Worm (Caenorhabditis elegans) whole organism, L4 larva: Measurements from ENCODE around the gene nprl-2.

Experiments used
- F37D6.2 ChIP-seq: sonication (generic microtip); optimal IDR thresholded peaks from 2 replicates; lab custom pipeline; 2016; ENCODE audit warnings: mild to moderate bottlenecking, missing genetic modification characterization, missing compliant biosample characterization
- F44E2.7 ChIP-seq: fragments of 200-800 bp; sonication (Bioruptor generic); IDR thresholded peaks from 2 replicates; pipeline ENCODE4 v2.1.2; 2022; ENCODE audit warnings: missing genetic modification characterization, missing compliant biosample characterization
- F49E8.2 ChIP-seq: sonication (generic microtip); optimal IDR thresholded peaks from 2 replicates; lab custom pipeline; 2016; ENCODE audit warnings: missing compliant biosample characterization, mild to moderate bottlenecking, missing genetic modification characterization, borderline replicate concordance
- T26A8.4 ChIP-seq: fragments of 200-800 bp; sonication (Bioruptor generic); IDR thresholded peaks from 2 replicates; pipeline ENCODE4 v1.3.6; 2022; ENCODE audit warnings: missing genetic modification characterization, missing compliant biosample characterization
- Y48G9A.11 ChIP-seq: fragments of 200-800 bp; sonication (Bioruptor generic); IDR thresholded peaks from 2 replicates; pipeline ENCODE4 v1.3.6; 2022; ENCODE audit warnings: missing genetic modification reagents, missing genetic modification characterization, missing compliant biosample characterization
- Y5F2A.4 ChIP-seq: fragments of 200-800 bp; sonication (Bioruptor generic); optimal IDR thresholded peaks from 2 replicates; lab custom pipeline; 2018; ENCODE audit warnings: mild to moderate bottlenecking, missing genetic modification characterization, missing compliant biosample characterization
- Y75B8A.6 ChIP-seq: fragments of 200-800 bp; sonication (Bioruptor generic); IDR thresholded peaks from 2 replicates; pipeline ENCODE4 v1.3.6; 2022; ENCODE audit warnings: missing genetic modification reagents, missing genetic modification characterization, missing compliant biosample characterization
- ZK337.2 ChIP-seq: fragments of 200-800 bp; sonication (Bioruptor generic); IDR thresholded peaks from 2 replicates; pipeline ENCODE4 v1.3.6; 2022; ENCODE audit warnings: missing genetic modification reagents, missing genetic modification characterization, missing compliant biosample characterization
- arid-1 ChIP-seq: fragments of 200-800 bp; sonication (Bioruptor generic); conservative IDR thresholded peaks from 2 replicates; pipeline ENCODE4 v1.3.6; 2022; ENCODE audit warnings: missing genetic modification reagents, missing genetic modification characterization, missing compliant biosample characterization
- ces-1 ChIP-seq: fragments of 150-350 bp; sonication (generic microtip); optimal IDR thresholded peaks from 4 replicates; lab custom pipeline; 2014; ENCODE audit warnings: missing biosample characterization, missing genetic modification reagents, missing genetic modification characterization
- cey-2 ChIP-seq: sonication (generic microtip); optimal IDR thresholded peaks from 3 replicates; lab custom pipeline; 2017; ENCODE audit warnings: missing genetic modification characterization, mild to moderate bottlenecking, missing compliant biosample characterization, antibody characterized with exemption, borderline replicate concordance; ENCODE audit not compliant: insufficient read depth
- daf-16 ChIP-seq, 3 experiments: sonication (generic microtip); optimal IDR thresholded peaks; 2 replicates each; lab custom pipeline; 2016 to 2017; ENCODE audit warnings: missing genetic modification characterization in 3 of 3, missing genetic modification reagents in 3 of 3, mild to moderate bottlenecking in 2 of 3, missing compliant biosample characterization in 2 of 3, missing biosample characterization in 1 of 3, moderate library complexity in 1 of 3
- daf-8 ChIP-seq: fragments of 200-800 bp; sonication (Bioruptor generic); IDR thresholded peaks from 2 replicates; pipeline ENCODE4 v1.3.6; 2022; ENCODE audit warnings: missing genetic modification characterization, missing compliant biosample characterization
- dmd-6 ChIP-seq: fragments of 200-800 bp; sonication (Bioruptor generic); IDR thresholded peaks from 2 replicates; pipeline ENCODE4 v1.3.6; 2022; ENCODE audit warnings: missing genetic modification reagents, missing genetic modification characterization, missing compliant biosample characterization
- dmd-9 ChIP-seq: fragments of 200-800 bp; sonication (Bioruptor generic); IDR thresholded peaks from 2 replicates; pipeline ENCODE4 v1.3.6; 2022; ENCODE audit warnings: missing genetic modification reagents, missing genetic modification characterization, missing compliant biosample characterization
- dpl-1 ChIP-seq: fragments of 150-350 bp; optimal IDR thresholded peaks from 2 replicates; lab custom pipeline; 2014; ENCODE audit warnings: missing biosample characterization, missing genetic modification reagents, missing genetic modification characterization
- duxl-1 ChIP-seq: sonication (generic microtip); optimal IDR thresholded peaks from 2 replicates; lab custom pipeline; 2016; ENCODE audit warnings: mild to moderate bottlenecking, missing genetic modification characterization, moderate library complexity, missing compliant biosample characterization; ENCODE audit not compliant: poor library complexity
- dve-1 ChIP-seq: sonication (generic microtip); optimal IDR thresholded peaks from 2 replicates; lab custom pipeline; 2017; ENCODE audit warnings: antibody characterized with exemption, mild to moderate bottlenecking, missing genetic modification characterization, missing compliant biosample characterization; ENCODE audit not compliant: insufficient read depth
- egl-27 ChIP-seq: sonication (generic microtip); optimal IDR thresholded peaks from 3 replicates; lab custom pipeline; 2017; ENCODE audit warnings: missing biosample characterization, missing genetic modification reagents, missing genetic modification characterization
- egl-43 ChIP-seq: fragments of 200-800 bp; sonication (Bioruptor generic); IDR thresholded peaks from 2 replicates; pipeline ENCODE4 v1.3.6; 2022; ENCODE audit warnings: missing genetic modification reagents, missing genetic modification characterization, missing compliant biosample characterization
- fkh-10 ChIP-seq: fragments of 150-350 bp; optimal IDR thresholded peaks from 2 replicates; lab custom pipeline; 2014; ENCODE audit warnings: missing biosample characterization, missing genetic modification reagents, missing genetic modification characterization
- gei-8 ChIP-seq: fragments of 200-800 bp; sonication (Bioruptor generic); optimal IDR thresholded peaks from 2 replicates; lab custom pipeline; 2018; ENCODE audit warnings: mild to moderate bottlenecking, missing genetic modification characterization, missing compliant biosample characterization
- hif-1 ChIP-seq, 2 experiments: sonication (generic microtip); optimal IDR thresholded peaks; 2 replicates each; lab custom pipeline; 2016 to 2017; ENCODE audit warnings: missing compliant biosample characterization in 2 of 2, missing genetic modification characterization in 2 of 2, missing genetic modification reagents in 2 of 2, missing genotype in 2 of 2, mild to moderate bottlenecking in 1 of 2
- hlh-11 ChIP-seq: fragments of 200-800 bp; sonication (Bioruptor generic); optimal IDR thresholded peaks from 2 replicates; lab custom pipeline; 2018; ENCODE audit warnings: mild to moderate bottlenecking, missing genetic modification characterization, missing compliant biosample characterization
- lin-1 ChIP-seq: fragments of 200-800 bp; sonication (Bioruptor generic); IDR thresholded peaks from 2 replicates; pipeline ENCODE4 v1.3.6; 2022; ENCODE audit warnings: missing genetic modification reagents, missing genetic modification characterization, missing compliant biosample characterization
- lin-13 ChIP-seq: fragments of 150-350 bp; optimal IDR thresholded peaks from 2 replicates; lab custom pipeline; 2014; ENCODE audit warnings: missing biosample characterization, missing genetic modification reagents, missing genetic modification characterization
- lin-38 ChIP-seq: fragments of 200-800 bp; sonication (Bioruptor generic); IDR thresholded peaks from 2 replicates; pipeline ENCODE4 v1.3.6; 2022; ENCODE audit warnings: missing genetic modification reagents, missing genetic modification characterization, missing compliant biosample characterization
- lin-39 ChIP-seq: fragments of 150-350 bp; optimal IDR thresholded peaks from 2 replicates; lab custom pipeline; 2014; ENCODE audit warnings: missing biosample characterization, missing genetic modification reagents, missing genetic modification characterization
- lir-3 ChIP-seq: sonication (generic microtip); optimal IDR thresholded peaks from 2 replicates; lab custom pipeline; 2016; ENCODE audit warnings: mild to moderate bottlenecking, missing genetic modification characterization, missing compliant biosample characterization
- lsy-2 ChIP-seq, 2 experiments: fragments of 150-350 bp in 1 of 2; sonication (generic microtip) in 1 of 2; optimal IDR thresholded peaks; 2 replicates each; lab custom pipeline; 2014 to 2017; ENCODE audit warnings: missing biosample characterization in 2 of 2, missing genetic modification characterization in 2 of 2
- mdl-1 ChIP-seq, 2 experiments: fragments of 150-350 bp in 1 of 2; sonication (generic microtip) in 1 of 2; optimal IDR thresholded peaks; 2 replicates each; lab custom pipeline; 2014 to 2017; ENCODE audit warnings: missing biosample characterization in 2 of 2, missing genetic modification characterization in 2 of 2
- mes-2 ChIP-seq: sonication (generic microtip); optimal IDR thresholded peaks from 2 replicates; lab custom pipeline; 2016; ENCODE audit warnings: missing genotype, mild to moderate bottlenecking, missing genetic modification characterization, missing compliant biosample characterization; ENCODE audit not compliant: poor library complexity, severe bottlenecking
- mxl-2 ChIP-seq: fragments of 200-800 bp; sonication (Bioruptor generic); conservative IDR thresholded peaks from 2 replicates; pipeline ENCODE4 v1.3.6; 2022; ENCODE audit warnings: missing genetic modification reagents, missing genetic modification characterization, missing compliant biosample characterization
- mxl-3 ChIP-seq: fragments of 200-800 bp; sonication (Bioruptor generic); optimal IDR thresholded peaks from 2 replicates; lab custom pipeline; 2018; ENCODE audit warnings: mild to moderate bottlenecking, missing genetic modification characterization, missing compliant biosample characterization
- nhr-102 ChIP-seq: sonication (generic microtip); optimal IDR thresholded peaks from 2 replicates; lab custom pipeline; 2016; ENCODE audit warnings: mild to moderate bottlenecking, missing genetic modification characterization, moderate library complexity, missing compliant biosample characterization
- nhr-11 ChIP-seq: fragments of 150-350 bp; optimal IDR thresholded peaks from 2 replicates; lab custom pipeline; 2014; ENCODE audit warnings: missing biosample characterization, missing genetic modification characterization
- nhr-28 ChIP-seq: fragments of 150-350 bp; optimal IDR thresholded peaks from 2 replicates; lab custom pipeline; 2014; ENCODE audit warnings: missing biosample characterization, missing genetic modification characterization
- nhr-42 ChIP-seq: fragments of 200-800 bp; sonication (Bioruptor generic); IDR thresholded peaks from 2 replicates; pipeline ENCODE4 v1.3.6; 2022; ENCODE audit warnings: missing genetic modification characterization, missing compliant biosample characterization
- nhr-48 ChIP-seq: sonication (generic microtip); optimal IDR thresholded peaks from 2 replicates; lab custom pipeline; 2016; ENCODE audit warnings: mild to moderate bottlenecking, missing genetic modification characterization, missing compliant biosample characterization
- nhr-6 ChIP-seq: fragments of 150-350 bp; optimal IDR thresholded peaks from 2 replicates; lab custom pipeline; 2014; ENCODE audit warnings: missing biosample characterization, missing genetic modification characterization
- pha-4 ChIP-seq, 2 experiments: fragments of 150-350 bp in 1 of 2; fragments of 200-800 bp in 1 of 2; sonication (Bioruptor generic) in 1 of 2; IDR thresholded peaks in 1 of 2; optimal IDR thresholded peaks in 1 of 2; 2 replicates each; pipeline versions ENCODE4 v1.3.6 to Lab custom; 2014 to 2022; ENCODE audit warnings: missing genetic modification characterization in 2 of 2, missing genetic modification reagents in 2 of 2, missing biosample characterization in 1 of 2, missing compliant biosample characterization in 1 of 2
- rbr-2 ChIP-seq: sonication (generic microtip); optimal IDR thresholded peaks from 2 replicates; lab custom pipeline; 2016; ENCODE audit warnings: missing genotype, missing genetic modification characterization, missing compliant biosample characterization
- sdz-12 ChIP-seq: fragments of 200-800 bp; sonication (Bioruptor generic); optimal IDR thresholded peaks from 2 replicates; lab custom pipeline; 2018; ENCODE audit warnings: mild to moderate bottlenecking, missing genetic modification characterization, missing compliant biosample characterization
- snpc-1.2 ChIP-seq: fragments of 200-800 bp; sonication (Bioruptor generic); IDR thresholded peaks from 2 replicates; pipeline ENCODE4 v1.3.6; 2022; ENCODE audit warnings: missing genetic modification reagents, missing genetic modification characterization, missing compliant biosample characterization
- snpc-4 ChIP-seq: fragments of 150-350 bp; optimal IDR thresholded peaks from 2 replicates; lab custom pipeline; 2014; ENCODE audit warnings: missing biosample characterization, missing genetic modification characterization
- spr-3 ChIP-seq: fragments of 200-800 bp; sonication (Bioruptor generic); optimal IDR thresholded peaks from 2 replicates; lab custom pipeline; 2018; ENCODE audit warnings: mild to moderate bottlenecking, missing genetic modification characterization, missing compliant biosample characterization
- tag-97 ChIP-seq: fragments of 200-800 bp; sonication (Bioruptor generic); IDR thresholded peaks from 2 replicates; pipeline ENCODE4 v1.3.6; 2022; ENCODE audit warnings: missing genetic modification characterization, missing compliant biosample characterization
- unc-130 ChIP-seq: sonication (generic microtip); optimal IDR thresholded peaks from 2 replicates; lab custom pipeline; 2016; ENCODE audit warnings: missing genetic modification reagents, missing genetic modification characterization, missing compliant biosample characterization
- zip-11 ChIP-seq: fragments of 200-800 bp; sonication (Bioruptor generic); IDR thresholded peaks from 2 replicates; pipeline ENCODE4 v1.3.6; 2022; ENCODE audit warnings: missing genetic modification characterization, missing compliant biosample characterization

Gene nprl-2

DNA sequence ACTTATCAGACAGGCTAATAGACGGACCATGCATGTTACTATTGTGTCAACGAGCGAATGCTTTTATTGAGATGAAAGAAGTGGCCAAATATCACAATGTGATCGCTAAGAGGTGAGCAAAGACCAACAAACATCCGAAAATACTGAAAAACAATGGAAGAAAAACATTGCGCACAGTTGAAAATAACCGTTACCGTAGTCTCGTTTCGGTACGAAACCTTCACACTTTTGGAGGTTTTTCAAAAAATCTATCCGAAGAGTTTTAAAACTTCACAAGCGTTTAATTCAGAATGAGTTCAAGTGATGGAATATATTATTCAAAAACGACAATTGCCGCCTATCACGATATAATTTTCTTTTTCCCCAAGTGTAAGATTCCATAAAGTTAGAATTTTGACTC is 47.8 kb upstream of the nprl-2 start:
- TF ChIP-seq Y48G9A.11 (GFP tag; lab: Robert Waterston, UW) (0 out of 2 replicates have a peak, but pooled peaks have one; percentile 47), duxl-1 (tag; lab: Kevin White, UChicago) (no peak), nhr-11 (no peak), lin-39 (tag; lab: Kevin White, UChicago) (no peak), lsy-2 (tag; optimal IDR thresholded peaks at IDR 0.05; lab: Kevin White, UChicago) (peak in 1 of 2 experiments; percentile 91), mdl-1 (tag; optimal IDR thresholded peaks at IDR 0.05; lab: Kevin White, UChicago) (no peak), Y5F2A.4 (GFP tag; lab: Kevin White, UChicago) (no peak), dmd-9 (GFP tag; lab: Robert Waterston, UW) (no peak), snpc-4 (tag; lab: Kevin White, UChicago) (no peak), mxl-2 (GFP tag; lab: Robert Waterston, UW) (no peak), ZK337.2 (GFP tag; lab: Robert Waterston, UW) (no peak), nhr-6 (tag; lab: Kevin White, UChicago) (no peak), dpl-1 (GFP tag; lab: Kevin White, UChicago) (peak; percentile 27), mxl-3 (no peak), lir-3 (tag; lab: Kevin White, UChicago) (no peak), daf-16 (GFP tag; optimal IDR thresholded peaks at IDR 0.05; lab: Kevin White, UChicago) (no peak), daf-16 (tag; optimal IDR thresholded peaks at IDR 0.05; lab: Kevin White, UChicago) (peak; percentile 16), T26A8.4 (GFP tag; lab: Robert Waterston, UW) (no peak), hif-1 (tag; optimal IDR thresholded peaks at IDR 0.05; lab: Kevin White, UChicago) (no peak), F44E2.7 (no peak), unc-130 (GFP tag; lab: Kevin White, UChicago) (no peak), snpc-1.2 (GFP tag; lab: Robert Waterston, UW) (no peak), nhr-42 (GFP tag; lab: Robert Waterston, UW) (no peak), nhr-48 (tag; lab: Kevin White, UChicago) (no peak), pha-4 (GFP tag; IDR thresholded peaks at IDR 0.05; lab: Robert Waterston, UW) (no peak), pha-4 (tag; optimal IDR thresholded peaks at IDR 0.05; lab: Kevin White, UChicago) (no peak), hlh-11 (tag; lab: Kevin White, UChicago) (no peak), gei-8 (GFP tag; lab: Kevin White, UChicago) (no peak), Y75B8A.6 (no peak), nhr-28 (tag; lab: Kevin White, UChicago) (no peak), tag-97 (GFP tag; lab: Robert Waterston, UW) (no peak), sdz-12 (GFP tag; lab: Kevin White, UChicago) (no peak), dmd-6 (no peak), spr-3 (no peak), lin-13 (GFP tag; lab: Kevin White, UChicago) (no peak), rbr-2 (tag; lab: Kevin White, UChicago) (no peak), nhr-102 (tag; lab: Kevin White, UChicago) (no peak), lin-38 (GFP tag; lab: Robert Waterston, UW) (0 out of 2 replicates have a peak, but pooled peaks have one; percentile 18), ces-1 (GFP tag; lab: Kevin White, UChicago) (no peak), F37D6.2 (tag; lab: Kevin White, UChicago) (no peak), zip-11 (GFP tag; lab: Robert Waterston, UW) (no peak), arid-1 (GFP tag; lab: Robert Waterston, UW) (no peak), lin-1 (GFP tag; lab: Robert Waterston, UW) (no peak), egl-43 (GFP tag; lab: Robert Waterston, UW) (no peak), cey-2 (tag; lab: Kevin White, UChicago) (no peak), fkh-10 (no peak), mes-2 (tag; lab: Kevin White, UChicago) (peak; percentile 48), F49E8.2 (tag; lab: Kevin White, UChicago) (peak; percentile 9), egl-27 (tag; lab: Kevin White, UChicago) (no peak), dve-1 (tag; lab: Kevin White, UChicago) (no peak), daf-8 (GFP tag; lab: Robert Waterston, UW) (no peak)
